Fruit fly (Drosophila melanogaster) whole organism, embryonic: Measurements from ENCODE around the gene Pink1.

Experiments used
- Atf-2 ChIP-seq: fragments of 200-800 bp; sonication (Bioruptor generic); optimal IDR thresholded peaks from 2 replicates; lab custom pipeline; 2016; ENCODE audit warnings: missing biosample characterization, missing genetic modification characterization
- C15 ChIP-seq: fragments of 200-800 bp; sonication (Bioruptor generic); IDR thresholded peaks from 3 replicates; pipeline ENCODE4 v1.3.6; 2022; ENCODE audit warnings: missing biosample characterization, missing genetic modification characterization
- CG10321 ChIP-seq: fragments of 200-800 bp; sonication (Bioruptor generic); IDR thresholded peaks from 2 replicates; pipeline ENCODE4 v1.3.6; 2022; ENCODE audit warnings: missing biosample characterization, missing genetic modification characterization
- CG10654 ChIP-seq: fragments of 200-800 bp; sonication (Bioruptor generic); optimal IDR thresholded peaks from 2 replicates; lab custom pipeline; 2016; ENCODE audit warnings: missing biosample characterization, missing genetic modification characterization
- CG10959 ChIP-seq: fragments of 200-800 bp; sonication (Bioruptor generic); IDR thresholded peaks from 2 replicates; pipeline ENCODE4 v1.3.6; 2022; ENCODE audit warnings: missing biosample characterization, missing genetic modification characterization
- CG11695 ChIP-seq: fragments of 200-800 bp; sonication (Bioruptor generic); IDR thresholded peaks from 3 replicates; pipeline ENCODE4 v1.3.6; 2022; ENCODE audit warnings: missing biosample characterization, missing genetic modification characterization
- CG12391 ChIP-seq: fragments of 200-800 bp; sonication (Bioruptor generic); optimal IDR thresholded peaks from 3 replicates; lab custom pipeline; 2018; ENCODE audit warnings: missing biosample characterization, mild to moderate bottlenecking, missing genetic modification characterization, moderate library complexity
- CG12769 ChIP-seq: fragments of 200-800 bp; sonication (Bioruptor generic); optimal IDR thresholded peaks from 2 replicates; lab custom pipeline; 2019; ENCODE audit warnings: missing biosample characterization, mild to moderate bottlenecking, missing genetic modification characterization, moderate library complexity
- CG14014 ChIP-seq: fragments of 200-800 bp; sonication (Bioruptor generic); IDR thresholded peaks from 2 replicates; pipeline ENCODE4 v1.3.6; 2022; ENCODE audit warnings: missing biosample characterization, missing genetic modification characterization
- CG14860 ChIP-seq: fragments of 200-800 bp; sonication (Bioruptor generic); IDR thresholded peaks from 3 replicates; pipeline ENCODE4 v1.3.6; 2022; ENCODE audit warnings: missing biosample characterization, missing genetic modification characterization; ENCODE audit not compliant: partially characterized antibody
- CG1603 ChIP-seq: fragments of 200-800 bp; sonication (Bioruptor generic); optimal IDR thresholded peaks from 2 replicates; lab custom pipeline; 2019; ENCODE audit warnings: missing biosample characterization, mild to moderate bottlenecking, missing genetic modification characterization, moderate library complexity
- CG1792 ChIP-seq: fragments of 200-800 bp; sonication (Bioruptor generic); optimal IDR thresholded peaks from 2 replicates; lab custom pipeline; 2016; ENCODE audit warnings: missing biosample characterization, missing genetic modification characterization
- CG30020 ChIP-seq: fragments of 200-800 bp; optimal IDR thresholded peaks from 2 replicates; lab custom pipeline; 2019; ENCODE audit warnings: missing biosample characterization, mild to moderate bottlenecking, missing genetic modification characterization, moderate library complexity
- CG31441 ChIP-seq: fragments of 200-800 bp; sonication (Bioruptor generic); IDR thresholded peaks from 2 replicates; pipeline ENCODE4 v1.3.6; 2022; ENCODE audit warnings: missing biosample characterization, missing genetic modification characterization
- CG32767 ChIP-seq: fragments of 200-800 bp; sonication (Bioruptor generic); IDR thresholded peaks from 2 replicates; pipeline ENCODE4 v1.3.6; 2022; ENCODE audit warnings: missing biosample characterization, missing genetic modification characterization
- CG34376 ChIP-seq: fragments of 200-800 bp; sonication (Bioruptor generic); optimal IDR thresholded peaks from 2 replicates; lab custom pipeline; 2018; ENCODE audit warnings: missing biosample characterization, mild to moderate bottlenecking, missing genetic modification characterization
- CG4282 ChIP-seq: fragments of 200-800 bp; sonication (Bioruptor generic); optimal IDR thresholded peaks from 2 replicates; lab custom pipeline; 2016; ENCODE audit warnings: missing biosample characterization, missing genetic modification characterization
- CG4328 ChIP-seq: fragments of 200-800 bp; sonication (Bioruptor generic); optimal IDR thresholded peaks from 3 replicates; lab custom pipeline; 2017; ENCODE audit warnings: missing biosample characterization, missing genetic modification reagents, missing genetic modification characterization
- CG4707 ChIP-seq: fragments of 200-800 bp; sonication (Bioruptor generic); optimal IDR thresholded peaks from 2 replicates; lab custom pipeline; 2018; ENCODE audit warnings: missing biosample characterization, mild to moderate bottlenecking, missing genetic modification characterization, moderate library complexity
- CG6272 ChIP-seq: fragments of 200-800 bp; sonication (Bioruptor generic); IDR thresholded peaks from 2 replicates; pipeline ENCODE4 v1.3.6; 2022; ENCODE audit warnings: missing biosample characterization, missing genetic modification characterization
- CG7963 ChIP-seq: fragments of 200-800 bp; sonication (Bioruptor generic); IDR thresholded peaks from 3 replicates; pipeline ENCODE4 v1.3.6; 2022; ENCODE audit warnings: missing biosample characterization, missing genetic modification characterization; ENCODE audit not compliant: partially characterized antibody
- CG8359 ChIP-seq: fragments of 200-800 bp; sonication (Bioruptor generic); optimal IDR thresholded peaks from 2 replicates; lab custom pipeline; 2017; ENCODE audit warnings: missing biosample characterization, mild to moderate bottlenecking, missing genetic modification characterization, borderline replicate concordance
- CG9727 ChIP-seq: fragments of 200-800 bp; sonication (Bioruptor generic); optimal IDR thresholded peaks from 3 replicates; lab custom pipeline; 2017; ENCODE audit warnings: missing biosample characterization, mild to moderate bottlenecking, missing genetic modification characterization
- Dip2 ChIP-seq: fragments of 200-800 bp; sonication (Bioruptor generic); IDR thresholded peaks from 2 replicates; pipeline ENCODE4 v1.3.6; 2022; ENCODE audit warnings: missing biosample characterization, missing genetic modification characterization
- E2f2 ChIP-seq: fragments of 200-800 bp; sonication (Bioruptor generic); IDR thresholded peaks from 2 replicates; pipeline ENCODE4 v1.3.6; 2022; ENCODE audit warnings: missing biosample characterization, missing genetic modification characterization
- Eip74EF ChIP-seq, 2 experiments: fragments of 200-800 bp in 1 of 2; fragments of >200 bp in 1 of 2; sonication (Bioruptor generic) in 1 of 2; optimal IDR thresholded peaks; 2 replicates each; lab custom pipeline; 2017 to 2019; ENCODE audit warnings: missing biosample characterization in 2 of 2, missing genetic modification characterization in 2 of 2, mild to moderate bottlenecking in 1 of 2, moderate library complexity in 1 of 2
- Gsc ChIP-seq: fragments of 200-800 bp; sonication (Bioruptor generic); IDR thresholded peaks from 2 replicates; pipeline ENCODE4 v1.3.6; 2022; ENCODE audit warnings: missing biosample characterization, missing genetic modification characterization
- H15 ChIP-seq: fragments of 200-800 bp; sonication (Bioruptor generic); IDR thresholded peaks from 3 replicates; pipeline ENCODE4 v1.3.6; 2022; ENCODE audit warnings: missing biosample characterization, missing genetic modification characterization
- HHEX ChIP-seq: fragments of 200-800 bp; sonication (Bioruptor generic); optimal IDR thresholded peaks from 3 replicates; lab custom pipeline; 2017; ENCODE audit warnings: missing biosample characterization, mild to moderate bottlenecking, missing genetic modification characterization, missing genetic modification reagents
- Hr39 ChIP-seq: fragments of >200 bp; optimal IDR thresholded peaks from 2 replicates; lab custom pipeline; 2017
- Hr51 ChIP-seq, 2 experiments: fragments of 200-800 bp; sonication (Bioruptor generic); optimal IDR thresholded peaks; 2 replicates in 1 of 2; 3 replicates in 1 of 2; lab custom pipeline; 2016 to 2018; ENCODE audit warnings: missing biosample characterization in 2 of 2, missing genetic modification characterization in 2 of 2, mild to moderate bottlenecking in 1 of 2, moderate library complexity in 1 of 2
- Lim3 ChIP-seq: fragments of 200-800 bp; sonication (Bioruptor generic); IDR thresholded peaks from 2 replicates; pipeline ENCODE4 v1.3.6; 2022; ENCODE audit warnings: missing biosample characterization, missing genetic modification characterization
- MESR4 ChIP-seq: fragments of 200-800 bp; sonication (Bioruptor generic); optimal IDR thresholded peaks from 2 replicates; lab custom pipeline; 2018; ENCODE audit warnings: missing biosample characterization, mild to moderate bottlenecking, missing genetic modification characterization, moderate library complexity
- Opbp ChIP-seq: fragments of 200-800 bp; sonication (Bioruptor generic); IDR thresholded peaks from 3 replicates; pipeline ENCODE4 v1.3.6; 2022; ENCODE audit warnings: missing biosample characterization, missing genetic modification characterization; ENCODE audit not compliant: partially characterized antibody
- chinmo ChIP-seq: fragments of 200-800 bp; sonication (Bioruptor generic); IDR thresholded peaks from 4 replicates; pipeline ENCODE4 v1.3.6; 2022; ENCODE audit warnings: missing biosample characterization, missing genetic modification characterization; ENCODE audit not compliant: partially characterized antibody
- ci ChIP-seq: fragments of 200-800 bp; sonication (Bioruptor generic); IDR thresholded peaks from 3 replicates; pipeline ENCODE4 v1.3.6; 2022; ENCODE audit warnings: missing biosample characterization, missing genetic modification characterization
- dmrt99B ChIP-seq: fragments of 200-800 bp; sonication (Bioruptor generic); optimal IDR thresholded peaks from 2 replicates; lab custom pipeline; 2018; ENCODE audit warnings: missing biosample characterization, mild to moderate bottlenecking, missing genetic modification characterization, moderate library complexity
- emc ChIP-seq: fragments of 200-800 bp; sonication (Bioruptor generic); optimal IDR thresholded peaks from 2 replicates; lab custom pipeline; 2016; ENCODE audit warnings: missing biosample characterization, missing genetic modification characterization
- fu2 ChIP-seq: fragments of 200-800 bp; sonication (Bioruptor generic); optimal IDR thresholded peaks from 2 replicates; lab custom pipeline; 2016; ENCODE audit warnings: missing biosample characterization, missing genetic modification characterization
- gsb ChIP-seq: fragments of 200-800 bp; sonication (Bioruptor generic); IDR thresholded peaks from 2 replicates; pipeline ENCODE4 v1.3.6; 2022; ENCODE audit warnings: missing biosample characterization, missing genetic modification characterization
- h ChIP-seq: fragments of >200 bp; optimal IDR thresholded peaks from 2 replicates; lab custom pipeline; 2017
- knrl ChIP-seq: fragments of 200-800 bp; sonication (Bioruptor generic); IDR thresholded peaks from 3 replicates; pipeline ENCODE4 v1.3.6; 2022; ENCODE audit warnings: missing biosample characterization, missing genetic modification characterization; ENCODE audit not compliant: partially characterized antibody
- lbe ChIP-seq: fragments of 200-800 bp; sonication (Bioruptor generic); optimal IDR thresholded peaks from 2 replicates; lab custom pipeline; 2016; ENCODE audit warnings: missing biosample characterization, mild to moderate bottlenecking, missing genetic modification characterization
- pb ChIP-seq: fragments of 200-800 bp; sonication (Bioruptor generic); optimal IDR thresholded peaks from 3 replicates; lab custom pipeline; 2016; ENCODE audit warnings: missing biosample characterization, missing genetic modification characterization
- pros ChIP-seq: fragments of 200-800 bp; sonication (Bioruptor generic); optimal IDR thresholded peaks from 3 replicates; lab custom pipeline; 2019; ENCODE audit warnings: missing biosample characterization, mild to moderate bottlenecking, missing genetic modification characterization, moderate library complexity
- psq ChIP-seq: fragments of 200-800 bp; sonication (Bioruptor generic); optimal IDR thresholded peaks from 2 replicates; lab custom pipeline; 2017; ENCODE audit warnings: missing biosample characterization, missing genetic modification characterization
- shn ChIP-seq: fragments of 200-800 bp; sonication (Bioruptor generic); optimal IDR thresholded peaks from 3 replicates; lab custom pipeline; 2016; ENCODE audit warnings: missing biosample characterization, missing genetic modification characterization
- slou ChIP-seq: fragments of 200-800 bp; sonication (Bioruptor generic); optimal IDR thresholded peaks from 3 replicates; lab custom pipeline; 2016; ENCODE audit warnings: missing biosample characterization, missing genetic modification characterization
- sna ChIP-seq: fragments of 200-800 bp; sonication (Bioruptor generic); IDR thresholded peaks from 2 replicates; pipeline ENCODE4 v1.3.6; 2022; ENCODE audit warnings: missing biosample characterization, missing genetic modification characterization; ENCODE audit not compliant: partially characterized antibody
- tin ChIP-seq: fragments of 200-800 bp; sonication (Bioruptor generic); optimal IDR thresholded peaks from 3 replicates; lab custom pipeline; 2016; ENCODE audit warnings: missing biosample characterization, missing genetic modification characterization
- tio ChIP-seq: fragments of 200-800 bp; sonication (Bioruptor generic); optimal IDR thresholded peaks from 2 replicates; lab custom pipeline; 2017; ENCODE audit warnings: missing biosample characterization, missing genetic modification characterization, inconsistent platforms
- yki ChIP-seq: fragments of >200 bp; optimal IDR thresholded peaks from 3 replicates; lab custom pipeline; 2018

The Pink1 gene

dm6 chrX:6694979-6695388, 11.4 kb downstream of the Pink1 start, which contains the start of gene CG14442 (continued):
- no peak for TF ChIP-seq CG10321 (GFP tag; lab: Robert Waterston, UW)
- no peak for TF ChIP-seq Dip2 (GFP tag; lab: Robert Waterston, UW)
- TF ChIP-seq E2f2 (GFP tag; lab: Robert Waterston, UW) = peak; percentile 70
- TF ChIP-seq CG1603 = peak; percentile 66
- TF ChIP-seq CG34376 (GFP tag; lab: Kevin White, UChicago) = no peak
- no peak for TF ChIP-seq CG11695 (GFP tag; lab: Robert Waterston, UW)
- no peak for TF ChIP-seq CG6272 (GFP tag; lab: Robert Waterston, UW)
- TF ChIP-seq CG14860 = peak; percentile 92
- no peak for TF ChIP-seq MESR4 (GFP tag; lab: Kevin White, UChicago)
- TF ChIP-seq slou (GFP tag; lab: Kevin White, UChicago) = no peak
- no peak for TF ChIP-seq ci (GFP tag; lab: Robert Waterston, UW)
- peak; percentile 22 for TF ChIP-seq tin (GFP tag; lab: Kevin White, UChicago)
- no peak for TF ChIP-seq CG10959
- no peak for TF ChIP-seq C15 (GFP tag; lab: Robert Waterston, UW)
- no peak for TF ChIP-seq pb (GFP tag; lab: Kevin White, UChicago)
- TF ChIP-seq HHEX = no peak
- TF ChIP-seq yki (lab: Kevin White, UChicago) = no peak
- TF ChIP-seq CG8359 (GFP tag; lab: Kevin White, UChicago) = no peak
- TF ChIP-seq CG30020 (tag; lab: Kevin White, UChicago) = peak; percentile 56
- no peak for TF ChIP-seq psq (GFP tag; lab: Kevin White, UChicago)
- no peak for TF ChIP-seq Lim3
- TF ChIP-seq CG4328 = no peak
- TF ChIP-seq sna = peak; percentile 94
- TF ChIP-seq tio (GFP tag; lab: Kevin White, UChicago) = no peak
- no peak for TF ChIP-seq Gsc (GFP tag; lab: Robert Waterston, UW)
- no peak for TF ChIP-seq dmrt99B (tag; lab: Kevin White, UChicago)
- peak; percentile 93 for TF ChIP-seq knrl (GFP tag; lab: Robert Waterston, UW)
- peak; percentile 83 for TF ChIP-seq chinmo (GFP tag; lab: Robert Waterston, UW)
- no peak for TF ChIP-seq CG4282 (GFP tag; lab: Kevin White, UChicago)
- no peak for TF ChIP-seq CG12769 (tag; lab: Kevin White, UChicago)
- peak; percentile 88; the same call in 2 of the 3 replicates for TF ChIP-seq Opbp (GFP tag; lab: Robert Waterston, UW)
- no peak for TF ChIP-seq lbe (GFP tag; lab: Kevin White, UChicago)
- TF ChIP-seq CG1792 (GFP tag; lab: Kevin White, UChicago) = no peak
- no peak for TF ChIP-seq shn (GFP tag; lab: Kevin White, UChicago)
- TF ChIP-seq fu2 (GFP tag; lab: Kevin White, UChicago) = no peak
- no peak for TF ChIP-seq CG31441 (GFP tag; lab: Robert Waterston, UW)
- TF ChIP-seq emc (GFP tag; lab: Kevin White, UChicago) = no peak
- TF ChIP-seq CG12391 (tag; lab: Kevin White, UChicago) = peak; percentile 46
- no peak for TF ChIP-seq Eip74EF (GFP tag; optimal IDR thresholded peaks at IDR 0.05; lab: Kevin White, UChicago)
- peak; percentile 21 to 29 for TF ChIP-seq Hr51 (GFP tag; optimal IDR thresholded peaks at IDR 0.05; lab: Kevin White, UChicago)
- TF ChIP-seq CG9727 = peak; percentile 2
- TF ChIP-seq H15 (GFP tag; lab: Robert Waterston, UW) = no peak
- TF ChIP-seq CG7963 (GFP tag; lab: Robert Waterston, UW) = peak; percentile 87
- no peak for TF ChIP-seq pros
- no peak for TF ChIP-seq gsb (GFP tag; lab: Robert Waterston, UW)
- peak; percentile 11 for TF ChIP-seq CG10654 (GFP tag; lab: Kevin White, UChicago)
- TF ChIP-seq CG14014 (GFP tag; lab: Robert Waterston, UW) = no peak
- no peak for TF ChIP-seq CG4707
- TF ChIP-seq CG32767 (GFP tag; lab: Robert Waterston, UW) = no peak
- TF ChIP-seq Atf-2 = peak; percentile 12
- no peak for TF ChIP-seq h (lab: Kevin White, UChicago)
- no peak for TF ChIP-seq Hr39 (lab: Kevin White, UChicago)
